Fruit fly (Drosophila melanogaster) whole organism, wandering third instar larva: ENCODE data around the gene Ir75b.

Source experiments
- CG32264 ChIP-seq: fragments of 200-800 bp; sonication (Bioruptor generic); optimal IDR thresholded peaks from 2 replicates; lab custom pipeline; 2016; ENCODE audit warnings: missing biosample characterization, missing genetic modification characterization
- CG9705 ChIP-seq: fragments of 200-800 bp; sonication (Bioruptor generic); optimal IDR thresholded peaks from 2 replicates; lab custom pipeline; 2018; ENCODE audit warnings: missing biosample characterization, mild to moderate bottlenecking, missing genetic modification characterization
- Dfd ChIP-seq: fragments of >200 bp; optimal IDR thresholded peaks from 2 replicates; lab custom pipeline; 2017; ENCODE audit warnings: missing biosample characterization, missing genetic modification characterization
- Hnf4 ChIP-seq: fragments of 200-800 bp; sonication (Bioruptor generic); optimal IDR thresholded peaks from 2 replicates; lab custom pipeline; 2016; ENCODE audit warnings: missing biosample characterization, mild to moderate bottlenecking, missing genetic modification characterization
- Hr83 ChIP-seq: fragments of 200-300 bp; sonication (Bioruptor generic); optimal IDR thresholded peaks from 2 replicates; lab custom pipeline; 2016; ENCODE audit warnings: missing biosample characterization, mild to moderate bottlenecking, missing genetic modification characterization, moderate library complexity; ENCODE audit not compliant: poor library complexity, severe bottlenecking
- Vsx2 ChIP-seq: fragments of 200-300, 225-300 bp; sonication (Bioruptor generic); optimal IDR thresholded peaks from 2 replicates; lab custom pipeline; 2018; ENCODE audit warnings: missing biosample characterization, missing genetic modification characterization; ENCODE audit not compliant: partially characterized antibody
- br ChIP-seq: fragments of 200-800 bp; sonication (Bioruptor generic); optimal IDR thresholded peaks from 2 replicates; lab custom pipeline; 2016; ENCODE audit warnings: missing biosample characterization, missing genetic modification characterization
- dmrt93B ChIP-seq: fragments of 200-800 bp; sonication (Bioruptor generic); optimal IDR thresholded peaks from 2 replicates; lab custom pipeline; 2018; ENCODE audit warnings: missing biosample characterization, mild to moderate bottlenecking, missing genetic modification characterization
- ey ChIP-seq: fragments of 200-800 bp; sonication (Bioruptor generic); optimal IDR thresholded peaks from 2 replicates; lab custom pipeline; 2016; ENCODE audit warnings: missing biosample characterization, missing genetic modification characterization
- foxo ChIP-seq, 2 experiments: fragments of 200-800 bp; sonication (Bioruptor generic); optimal IDR thresholded peaks; 2 replicates in 1 of 2; 3 replicates in 1 of 2; lab custom pipeline; 2016 to 2017; ENCODE audit warnings: missing biosample characterization in 2 of 2, missing genetic modification characterization in 2 of 2
- fru ChIP-seq: fragments of 200-800 bp; sonication (Bioruptor generic); optimal IDR thresholded peaks from 3 replicates; lab custom pipeline; 2016; ENCODE audit warnings: missing biosample characterization, mild to moderate bottlenecking, missing genetic modification characterization
- h ChIP-seq: fragments of 200-800 bp; sonication (Bioruptor generic); optimal IDR thresholded peaks from 3 replicates; lab custom pipeline; 2016; ENCODE audit warnings: missing biosample characterization, mild to moderate bottlenecking, missing genetic modification characterization
- psq ChIP-seq: fragments of 200-800 bp; sonication (Bioruptor generic); optimal IDR thresholded peaks from 3 replicates; lab custom pipeline; 2017; ENCODE audit warnings: missing biosample characterization, mild to moderate bottlenecking, missing genetic modification characterization, moderate library complexity
- usp ChIP-seq: fragments of >200 bp; optimal IDR thresholded peaks from 2 replicates; lab custom pipeline; 2017; ENCODE audit warnings: missing biosample characterization, missing genetic modification characterization

DNA sequence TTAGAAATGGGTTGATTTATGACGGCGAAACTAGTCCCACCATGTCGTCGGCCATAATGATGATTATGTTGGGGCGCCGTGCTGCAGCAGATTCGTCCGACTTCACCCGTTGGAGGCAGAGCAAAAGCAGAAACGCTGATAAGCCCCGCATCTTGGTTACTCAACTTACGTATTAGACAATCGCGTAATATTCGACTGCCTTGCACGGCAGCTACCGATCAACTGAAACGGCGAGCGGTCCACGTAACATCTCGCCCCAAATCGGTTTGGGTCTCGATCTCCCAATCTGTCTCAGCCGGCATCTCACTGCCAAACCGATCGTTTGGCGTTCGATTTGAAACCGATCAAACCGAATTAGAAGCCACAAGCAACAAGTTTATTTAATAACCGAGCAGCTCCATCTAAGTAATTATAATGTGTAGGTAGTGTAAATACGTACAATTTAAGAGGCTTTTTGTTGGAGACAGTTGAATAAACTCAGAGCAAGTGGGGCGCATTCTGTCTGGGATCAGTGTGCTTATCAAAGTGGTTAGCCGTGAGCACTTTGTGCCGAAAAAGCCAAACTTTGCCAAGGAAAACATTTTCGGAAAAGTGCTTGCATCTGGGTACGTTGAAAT is 11.3 kb downstream of the Ir75b start, which contains the start of gene CG32191:
- TF ChIP-seq br = no peak
- TF ChIP-seq Vsx2 = no peak
- no peak for TF ChIP-seq ey (GFP tag; lab: Kevin White, UChicago)
- no peak for TF ChIP-seq CG9705 (GFP tag; lab: Kevin White, UChicago)
- no peak for TF ChIP-seq dmrt93B (GFP tag; lab: Kevin White, UChicago)
- TF ChIP-seq h (GFP tag; lab: Kevin White, UChicago) = no peak
- TF ChIP-seq Dfd (GFP tag; lab: Kevin White, UChicago) = no peak
- no peak for TF ChIP-seq psq (GFP tag; lab: Kevin White, UChicago)
- no peak for TF ChIP-seq fru
- TF ChIP-seq Hr83 (GFP tag; lab: Kevin White, UChicago) = no peak
- no peak for TF ChIP-seq usp
- TF ChIP-seq CG32264 (GFP tag; lab: Kevin White, UChicago) = no peak
- TF ChIP-seq Hnf4 (GFP tag; lab: Kevin White, UChicago) = no peak
- TF ChIP-seq foxo (GFP tag; optimal IDR thresholded peaks at IDR 0.05; lab: Kevin White, UChicago) = no peak
